Worm (Caenorhabditis elegans): ENCODE measurements around the gene grd-12.

grd-12 gene

DNA sequence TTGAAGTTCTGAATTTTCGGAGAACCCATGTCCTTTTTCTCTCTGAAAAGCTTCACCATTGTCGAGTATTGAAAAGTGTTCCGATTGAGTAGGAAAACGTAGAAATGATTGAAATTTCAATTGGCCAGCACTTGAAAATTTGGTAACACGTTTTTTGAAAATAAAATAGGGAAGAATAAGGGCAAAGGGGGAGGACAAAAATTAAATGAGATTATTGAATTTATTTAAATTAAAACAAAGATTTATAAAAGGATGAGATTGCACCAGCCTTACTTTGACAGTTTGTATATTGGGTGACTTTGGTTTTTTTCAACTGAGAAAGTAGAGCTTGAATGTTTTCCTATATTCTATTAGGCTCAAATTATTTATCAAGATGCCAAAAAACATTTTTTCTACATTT lies 35.9 kb downstream of the grd-12 start, which contains the start of gene obr-2:
Gene obr-2 (minus strand): TSS at position 101 of the 400 bp plus-strand sequence.
- TF ChIP-seq cnd-1 (tag; optimal IDR thresholded peaks at IDR 0.05) (no peak), hlh-1 (tag; optimal IDR thresholded peaks at IDR 0.05) (no peak), bed-3 (GFP tag; optimal IDR thresholded peaks at IDR 0.05) (no peak), unc-39 (tag; optimal IDR thresholded peaks at IDR 0.05) (no peak), lsy-2 (tag; optimal IDR thresholded peaks at IDR 0.05) (no peak), mls-2 (tag; optimal IDR thresholded peaks at IDR 0.05) (no peak), sem-2 (GFP tag; optimal IDR thresholded peaks at IDR 0.05) (no peak), ceh-39 (tag; optimal IDR thresholded peaks at IDR 0.05) (no peak), unc-120 (tag; optimal IDR thresholded peaks at IDR 0.05; ENCODE audit: poor library complexity, severe bottlenecking) (no peak), ztf-11 (tag; optimal IDR thresholded peaks at IDR 0.05) (no peak), M03D4.4 (tag; optimal IDR thresholded peaks at IDR 0.05) (no peak), sptf-1 (tag; optimal IDR thresholded peaks at IDR 0.05) (no peak), nhr-2 (tag; optimal IDR thresholded peaks at IDR 0.05) (no peak)

DNA sequence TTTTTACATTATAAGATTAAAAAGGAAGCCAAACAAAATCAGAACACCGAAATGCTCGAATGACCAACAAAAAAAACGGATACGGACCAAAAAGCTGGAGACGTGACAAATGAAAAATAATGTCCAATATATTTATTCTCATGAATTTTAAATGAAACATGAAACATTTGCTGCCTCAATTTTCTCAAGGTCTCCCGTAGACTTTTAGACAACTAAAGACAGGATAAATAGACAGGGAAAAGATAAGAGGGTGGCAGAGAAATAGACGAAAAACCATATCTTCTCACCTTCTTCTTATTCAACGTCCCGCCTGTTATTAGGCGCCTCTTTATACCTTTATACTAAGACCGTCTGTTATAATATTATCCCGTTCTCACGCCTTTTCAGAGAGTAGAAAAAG lies 37.5 kb downstream of the grd-12 start:
- TF ChIP-seq ceh-43 (GFP tag; optimal IDR thresholded peaks at IDR 0.05) (no peak), elt-1 (tag; optimal IDR thresholded peaks at IDR 0.05; ENCODE audit: borderline replicate concordance, insufficient read depth) (no peak), M03D4.4 (tag; optimal IDR thresholded peaks at IDR 0.05) (no peak), unc-120 (tag; optimal IDR thresholded peaks at IDR 0.05; ENCODE audit: poor library complexity, severe bottlenecking) (peak; percentile 6)

DNA sequence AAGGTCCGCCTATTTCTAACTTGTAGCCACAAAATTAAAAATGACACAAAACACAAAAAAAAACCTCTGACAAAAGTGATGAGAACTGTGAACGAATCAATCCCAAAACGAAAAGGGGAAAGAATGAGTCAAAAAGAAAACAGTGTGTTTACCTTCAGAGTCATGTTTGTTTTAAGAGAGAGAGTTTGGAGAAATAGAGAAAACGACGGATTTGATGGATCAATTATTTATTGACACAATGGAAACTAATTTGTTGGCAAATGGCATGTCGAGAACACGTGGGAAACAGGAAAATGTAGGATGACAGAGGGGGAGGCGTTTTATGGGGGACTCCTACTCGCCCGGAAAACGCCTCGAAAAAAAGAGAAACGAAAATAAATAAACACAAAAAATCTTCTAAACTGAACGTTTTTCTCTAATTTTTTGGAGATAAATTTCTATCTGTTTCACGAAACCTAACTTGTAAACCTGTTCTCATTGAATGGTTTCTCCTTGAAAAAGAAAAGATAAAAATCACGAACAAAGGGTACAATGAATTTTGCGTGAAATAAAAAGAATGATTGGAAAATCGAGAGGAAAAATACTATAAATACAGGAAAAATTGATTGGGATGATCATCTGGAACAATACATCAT lies 38.6 kb downstream of the grd-12 start:
- TF ChIP-seq hlh-1 (tag; optimal IDR thresholded peaks at IDR 0.05) (no peak), ztf-11 (tag; optimal IDR thresholded peaks at IDR 0.05) (no peak), blmp-1 (tag; optimal IDR thresholded peaks at IDR 0.05) (no peak), nhr-12 (tag; optimal IDR thresholded peaks at IDR 0.05) (no peak), snpc-4 (tag; optimal IDR thresholded peaks at IDR 0.05) (no peak), mab-5 (tag; optimal IDR thresholded peaks at IDR 0.05) (no peak), sptf-1 (tag; optimal IDR thresholded peaks at IDR 0.05) (no peak), sem-2 (GFP tag; optimal IDR thresholded peaks at IDR 0.05) (no peak)

DNA sequence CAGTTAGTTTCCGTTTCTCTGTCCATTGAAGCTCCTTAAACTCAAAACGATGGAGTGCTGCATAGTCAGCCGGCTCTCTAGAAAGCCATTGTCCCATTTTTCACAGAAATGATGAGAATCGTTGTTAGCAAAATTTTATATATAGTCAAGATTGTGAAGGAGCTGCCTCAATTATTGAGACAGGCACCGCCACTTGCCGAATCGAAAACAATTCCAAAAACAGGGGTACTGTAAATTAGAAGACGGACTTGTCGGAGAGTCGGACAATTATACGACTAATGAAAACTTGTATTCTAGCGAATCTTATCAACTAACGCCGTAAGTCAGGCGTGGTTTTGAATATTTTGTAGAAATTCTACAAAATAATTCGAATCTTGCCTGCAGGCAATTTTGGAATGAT lies 41.9 kb downstream of the grd-12 start, which contains the start of gene F14H8.2:
Gene F14H8.2 (minus strand): TSS at position 101 of the 400 bp plus-strand sequence.
- TF ChIP-seq unc-120 (tag; optimal IDR thresholded peaks at IDR 0.05; ENCODE audit: poor library complexity, severe bottlenecking) (no peak), nhr-28 (tag; optimal IDR thresholded peaks at IDR 0.05) (no peak), ceh-83 (GFP tag; optimal IDR thresholded peaks at IDR 0.05) (no peak), elt-1 (tag; optimal IDR thresholded peaks at IDR 0.05; ENCODE audit: borderline replicate concordance, insufficient read depth) (no peak), zip-8 (tag; optimal IDR thresholded peaks at IDR 0.05) (no peak), M03D4.4 (tag; optimal IDR thresholded peaks at IDR 0.05) (no peak), nhr-76 (tag; optimal IDR thresholded peaks at IDR 0.05) (no peak), unc-39 (tag; optimal IDR thresholded peaks at IDR 0.05) (no peak), ceh-39 (tag; optimal IDR thresholded peaks at IDR 0.05) (no peak), lin-13 (tag; optimal IDR thresholded peaks at IDR 0.05) (no peak), pha-4 (tag; optimal IDR thresholded peaks at IDR 0.05) (no peak), elt-3 (tag; optimal IDR thresholded peaks at IDR 0.05) (no peak), ztf-11 (tag; optimal IDR thresholded peaks at IDR 0.05) (no peak)

DNA sequence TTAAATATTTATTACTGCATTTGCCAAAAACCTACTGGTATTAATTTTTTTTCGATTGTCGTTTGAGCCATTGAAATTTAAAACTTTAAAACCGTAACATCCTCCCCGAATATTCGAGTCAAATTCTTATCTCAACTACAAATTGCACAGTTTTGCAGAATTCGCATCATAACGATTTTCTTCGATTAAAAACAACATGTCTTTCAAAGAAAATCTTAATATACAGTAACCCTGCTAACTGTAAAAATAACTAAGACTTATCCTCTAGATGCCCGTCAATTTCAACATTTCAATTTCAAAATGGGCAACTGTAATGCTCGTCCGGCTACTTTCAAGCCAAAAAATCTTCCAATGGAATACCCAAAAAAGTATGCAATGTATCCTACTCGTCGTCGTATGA lies 42.4 kb downstream of the grd-12 start, which contains the start of gene F14H8.5:
Gene F14H8.5 (plus strand): TSS at position 301 of the 400 bp plus-strand sequence.
- TF ChIP-seq mls-2 (tag; optimal IDR thresholded peaks at IDR 0.05) (no peak), nhr-237 (tag; optimal IDR thresholded peaks at IDR 0.05) (no peak), lin-32 (GFP tag; optimal IDR thresholded peaks at IDR 0.05) (no peak), M03D4.4 (tag; optimal IDR thresholded peaks at IDR 0.05) (no peak), mab-5 (tag; optimal IDR thresholded peaks at IDR 0.05) (no peak), lsy-2 (tag; optimal IDR thresholded peaks at IDR 0.05) (no peak), mep-1 (tag; optimal IDR thresholded peaks at IDR 0.05) (no peak), unc-39 (tag; optimal IDR thresholded peaks at IDR 0.05) (no peak), hlh-1 (tag; optimal IDR thresholded peaks at IDR 0.05) (no peak)

DNA sequence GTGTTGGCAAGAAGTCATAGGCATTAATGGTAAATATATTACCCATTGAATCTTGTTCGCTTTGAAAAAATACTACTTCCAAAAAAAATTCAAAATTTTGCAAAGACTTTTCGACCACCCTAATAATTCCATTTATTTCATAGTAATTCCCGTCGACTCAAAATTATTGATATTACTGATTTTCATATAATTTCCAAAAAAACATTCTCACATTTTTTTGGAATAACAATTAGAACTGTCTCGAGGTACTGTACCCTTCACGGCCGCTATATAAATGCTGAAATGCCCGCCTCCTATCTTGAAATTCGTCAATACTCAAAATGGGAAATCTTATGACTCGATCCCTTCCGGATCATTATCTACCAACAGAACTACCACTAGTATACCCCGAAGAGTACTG lies 45.2 kb downstream of the grd-12 start, which contains the start of gene F14H8.4:
Gene F14H8.4 (plus strand): TSS at position 301 of the 400 bp plus-strand sequence.
- TF ChIP-seq nhr-2 (tag; optimal IDR thresholded peaks at IDR 0.05) (no peak), zip-8 (tag; optimal IDR thresholded peaks at IDR 0.05) (no peak), ceh-43 (GFP tag; optimal IDR thresholded peaks at IDR 0.05) (no peak), ceh-83 (GFP tag; optimal IDR thresholded peaks at IDR 0.05) (no peak), ham-2 (GFP tag; optimal IDR thresholded peaks at IDR 0.05) (no peak), bed-3 (GFP tag; optimal IDR thresholded peaks at IDR 0.05) (no peak), ceh-39 (tag; optimal IDR thresholded peaks at IDR 0.05) (no peak), flh-1 (GFP tag; optimal IDR thresholded peaks at IDR 0.05) (no peak), nhr-237 (tag; optimal IDR thresholded peaks at IDR 0.05) (no peak), unc-39 (tag; optimal IDR thresholded peaks at IDR 0.05) (no peak), mab-5 (tag; optimal IDR thresholded peaks at IDR 0.05) (no peak), hlh-1 (tag; optimal IDR thresholded peaks at IDR 0.05) (no peak)
